Worm (Caenorhabditis elegans): ENCODE measurements around the gene Y81G3A.1.

ce11 chrII:13116710-13117109, 33.0 kb upstream of the Y81G3A.1 start, which contains the start of gene rict-1:
- TF ChIP-seq lin-15B (tag; optimal IDR thresholded peaks at IDR 0.05) (no peak), unc-62 (GFP tag; optimal IDR thresholded peaks at IDR 0.05) (no peak), ama-1 (optimal IDR thresholded peaks at IDR 0.05) (no peak), nhr-77 (tag; optimal IDR thresholded peaks at IDR 0.05) (no peak), mdl-1 (tag; optimal IDR thresholded peaks at IDR 0.05) (no peak), ceh-16 (tag; optimal IDR thresholded peaks at IDR 0.05) (no peak)
